Fruit fly (Drosophila melanogaster) whole organism, embryonic: ENCODE measurements around the gene Girdin.

Source experiments
- Abd-B ChIP-seq: fragments of 200-800 bp; sonication (Bioruptor generic); optimal IDR thresholded peaks from 2 replicates; lab custom pipeline; 2018; ENCODE audit warnings: missing biosample characterization, mild to moderate bottlenecking, missing genetic modification characterization, moderate library complexity
- BtbVII ChIP-seq: fragments of 200-800 bp; sonication (Bioruptor generic); optimal IDR thresholded peaks from 3 replicates; lab custom pipeline; 2017; ENCODE audit warnings: missing biosample characterization, mild to moderate bottlenecking, missing genetic modification characterization
- CG10654 ChIP-seq: fragments of 200-800 bp; sonication (Bioruptor generic); optimal IDR thresholded peaks from 2 replicates; lab custom pipeline; 2016; ENCODE audit warnings: missing biosample characterization, missing genetic modification characterization
- CG12219 ChIP-seq: fragments of 200-800 bp; sonication (Bioruptor generic); optimal IDR thresholded peaks from 3 replicates; lab custom pipeline; 2018; ENCODE audit warnings: missing biosample characterization, mild to moderate bottlenecking, missing genetic modification characterization
- CG12659 ChIP-seq: fragments of 200-800 bp; sonication (Bioruptor generic); optimal IDR thresholded peaks from 3 replicates; lab custom pipeline; 2017; ENCODE audit warnings: mild to moderate bottlenecking, missing biosample characterization, missing genetic modification reagents, missing genetic modification characterization
- CG15514 ChIP-seq: fragments of 200-800 bp; sonication (Bioruptor generic); optimal IDR thresholded peaks from 3 replicates; lab custom pipeline; 2017; ENCODE audit warnings: missing biosample characterization, missing genetic modification characterization, mild to moderate bottlenecking, moderate library complexity, missing genetic modification reagents
- CG17829 ChIP-seq: fragments of 200-800 bp; optimal IDR thresholded peaks from 2 replicates; lab custom pipeline; 2019; ENCODE audit warnings: missing biosample characterization, mild to moderate bottlenecking, missing genetic modification characterization, moderate library complexity
- CG18262 ChIP-seq: fragments of 200-800 bp; optimal IDR thresholded peaks from 3 replicates; lab custom pipeline; 2019; ENCODE audit warnings: missing biosample characterization, mild to moderate bottlenecking, missing genetic modification characterization, moderate library complexity
- CG2875 ChIP-seq: fragments of 200-800 bp; sonication (Bioruptor generic); optimal IDR thresholded peaks from 2 replicates; lab custom pipeline; 2017; ENCODE audit warnings: missing biosample characterization, mild to moderate bottlenecking, missing genetic modification characterization, missing genetic modification reagents
- CG31224 ChIP-seq: fragments of 200-800 bp; sonication (Bioruptor generic); IDR thresholded peaks from 2 replicates; pipeline ENCODE4 v1.3.6; 2022; ENCODE audit warnings: missing biosample characterization, missing genetic modification characterization
- CG34376 ChIP-seq: fragments of 200-800 bp; sonication (Bioruptor generic); optimal IDR thresholded peaks from 2 replicates; lab custom pipeline; 2018; ENCODE audit warnings: missing biosample characterization, mild to moderate bottlenecking, missing genetic modification characterization
- CG4854 ChIP-seq: fragments of 200-800 bp; sonication (Bioruptor generic); optimal IDR thresholded peaks from 2 replicates; lab custom pipeline; 2016; ENCODE audit warnings: missing biosample characterization, missing genetic modification characterization, inconsistent platforms
- CG6175 ChIP-seq: fragments of 200-800 bp; sonication (Bioruptor generic); IDR thresholded peaks from 3 replicates; pipeline ENCODE4 v1.3.6; 2022; ENCODE audit warnings: missing biosample characterization, missing genetic modification characterization
- CG7271 ChIP-seq: fragments of 200-800 bp; sonication (Bioruptor generic); optimal IDR thresholded peaks from 2 replicates; lab custom pipeline; 2018; ENCODE audit warnings: missing biosample characterization, mild to moderate bottlenecking, missing genetic modification characterization, moderate library complexity
- CG7357 ChIP-seq: fragments of 200-800 bp; sonication (Bioruptor generic); IDR thresholded peaks from 3 replicates; pipeline ENCODE4 v1.3.6; 2022; ENCODE audit warnings: missing biosample characterization, missing genetic modification characterization
- CG7372 ChIP-seq: fragments of 200-800 bp; sonication (Bioruptor generic); IDR thresholded peaks from 2 replicates; pipeline ENCODE4 v1.3.6; 2022; ENCODE audit warnings: missing biosample characterization, missing genetic modification characterization
- CG7786 ChIP-seq: fragments of 200-800 bp; sonication (Bioruptor generic); optimal IDR thresholded peaks from 2 replicates; lab custom pipeline; 2016; ENCODE audit warnings: missing biosample characterization, missing genetic modification characterization
- CG7987 ChIP-seq: fragments of 200-800 bp; sonication (Bioruptor generic); optimal IDR thresholded peaks from 2 replicates; lab custom pipeline; 2018; ENCODE audit warnings: missing biosample characterization, mild to moderate bottlenecking, missing genetic modification characterization, moderate library complexity
- CG8290 ChIP-seq, 3 experiments: fragments of 200-800 bp; sonication (Bioruptor generic); optimal IDR thresholded peaks; 2 replicates each; lab custom pipeline; 2016 to 2019; ENCODE audit warnings: missing biosample characterization in 3 of 3, missing genetic modification characterization in 3 of 3, mild to moderate bottlenecking in 2 of 3, moderate library complexity in 1 of 3
- CG8388 ChIP-seq: fragments of 200-800 bp; sonication (Bioruptor generic); optimal IDR thresholded peaks from 2 replicates; lab custom pipeline; 2019; ENCODE audit warnings: missing biosample characterization, mild to moderate bottlenecking, missing genetic modification characterization, moderate library complexity
- CrebB ChIP-seq: fragments of 200-800 bp; sonication (Bioruptor generic); optimal IDR thresholded peaks from 3 replicates; lab custom pipeline; 2018; ENCODE audit warnings: missing biosample characterization, mild to moderate bottlenecking, missing genetic modification characterization
- Dll ChIP-seq: fragments of 200-800 bp; sonication (Bioruptor generic); IDR thresholded peaks from 4 replicates; pipeline ENCODE4 v1.3.6; 2022; ENCODE audit warnings: missing biosample characterization, missing genetic modification characterization; ENCODE audit not compliant: partially characterized antibody
- Drgx ChIP-seq: fragments of 200-800 bp; sonication (Bioruptor generic); IDR thresholded peaks from 2 replicates; pipeline ENCODE4 v1.3.6; 2022; ENCODE audit warnings: missing biosample characterization, missing genetic modification characterization
- E2f2 ChIP-seq: fragments of 200-800 bp; sonication (Bioruptor generic); IDR thresholded peaks from 2 replicates; pipeline ENCODE4 v1.3.6; 2022; ENCODE audit warnings: missing biosample characterization, missing genetic modification characterization
- Fer2 ChIP-seq: fragments of 200-800 bp; sonication (Bioruptor generic); optimal IDR thresholded peaks from 2 replicates; lab custom pipeline; 2018; ENCODE audit warnings: missing biosample characterization, mild to moderate bottlenecking, missing genetic modification characterization, moderate library complexity
- HHEX ChIP-seq: fragments of 200-800 bp; sonication (Bioruptor generic); optimal IDR thresholded peaks from 3 replicates; lab custom pipeline; 2017; ENCODE audit warnings: missing biosample characterization, mild to moderate bottlenecking, missing genetic modification characterization, missing genetic modification reagents
- HLH3B ChIP-seq: fragments of 200-800 bp; sonication (Bioruptor generic); IDR thresholded peaks from 2 replicates; pipeline ENCODE4 v1.3.6; 2022; ENCODE audit warnings: missing biosample characterization, missing genetic modification characterization
- Hsf ChIP-seq: fragments of 200-800 bp; sonication (Bioruptor generic); optimal IDR thresholded peaks from 3 replicates; lab custom pipeline; 2016; ENCODE audit warnings: missing biosample characterization, missing genetic modification characterization
- Max ChIP-seq: fragments of 200-800 bp; sonication (Bioruptor generic); optimal IDR thresholded peaks from 2 replicates; lab custom pipeline; 2016; ENCODE audit warnings: missing biosample characterization, mild to moderate bottlenecking, missing genetic modification characterization
- Opbp ChIP-seq: fragments of 200-800 bp; sonication (Bioruptor generic); IDR thresholded peaks from 3 replicates; pipeline ENCODE4 v1.3.6; 2022; ENCODE audit warnings: missing biosample characterization, missing genetic modification characterization; ENCODE audit not compliant: partially characterized antibody
- Side ChIP-seq: fragments of 200-800 bp; sonication (Bioruptor generic); optimal IDR thresholded peaks from 2 replicates; lab custom pipeline; 2016; ENCODE audit warnings: missing biosample characterization, missing genetic modification characterization
- Taf1 ChIP-seq: fragments of 200-800 bp; sonication (Bioruptor generic); IDR thresholded peaks from 2 replicates; pipeline ENCODE4 v1.3.6; 2022; ENCODE audit warnings: missing biosample characterization, missing genetic modification characterization
- Xrp1 ChIP-seq: fragments of 200-800 bp; sonication (Bioruptor generic); IDR thresholded peaks from 2 replicates; pipeline ENCODE4 v1.3.6; 2022; ENCODE audit warnings: missing biosample characterization, missing genetic modification characterization
- crp ChIP-seq, 2 experiments: fragments of 200-800 bp; sonication (Bioruptor generic); optimal IDR thresholded peaks; 2 replicates in 1 of 2; 3 replicates in 1 of 2; lab custom pipeline; 2017; ENCODE audit warnings: missing biosample characterization in 2 of 2, missing genetic modification characterization in 2 of 2, mild to moderate bottlenecking in 1 of 2, moderate library complexity in 1 of 2
- emc ChIP-seq: fragments of 200-800 bp; sonication (Bioruptor generic); optimal IDR thresholded peaks from 2 replicates; lab custom pipeline; 2016; ENCODE audit warnings: missing biosample characterization, missing genetic modification characterization
- eyg ChIP-seq: fragments of 200-800 bp; sonication (Bioruptor generic); optimal IDR thresholded peaks from 3 replicates; lab custom pipeline; 2016; ENCODE audit warnings: missing biosample characterization, missing genetic modification characterization
- fu2 ChIP-seq: fragments of 200-800 bp; sonication (Bioruptor generic); optimal IDR thresholded peaks from 2 replicates; lab custom pipeline; 2016; ENCODE audit warnings: missing biosample characterization, missing genetic modification characterization
- gro ChIP-seq: fragments of 200-800 bp; sonication (Bioruptor generic); optimal IDR thresholded peaks from 2 replicates; lab custom pipeline; 2016; ENCODE audit warnings: missing biosample characterization, missing genetic modification characterization
- insv ChIP-seq, 2 experiments: fragments of 200-800 bp; sonication (Bioruptor generic); optimal IDR thresholded peaks; 3 replicates each; lab custom pipeline; 2016 to 2018; ENCODE audit warnings: missing biosample characterization in 2 of 2, missing genetic modification characterization in 2 of 2
- jigr1 ChIP-seq: fragments of 200-800 bp; sonication (Bioruptor generic); IDR thresholded peaks from 3 replicates; pipeline ENCODE4 v1.3.6; 2022; ENCODE audit warnings: missing biosample characterization, missing genetic modification characterization
- lab ChIP-seq: fragments of 200-800 bp; sonication (Bioruptor generic); optimal IDR thresholded peaks from 3 replicates; lab custom pipeline; 2017; ENCODE audit warnings: missing biosample characterization, missing genetic modification characterization, mild to moderate bottlenecking, moderate library complexity, missing genetic modification reagents
- nau ChIP-seq: fragments of 200-800 bp; sonication (Bioruptor generic); optimal IDR thresholded peaks from 3 replicates; lab custom pipeline; 2017; ENCODE audit warnings: missing biosample characterization, mild to moderate bottlenecking, missing genetic modification characterization, missing genetic modification reagents
- nerfin-1 ChIP-seq: fragments of 200-800 bp; sonication (Bioruptor generic); optimal IDR thresholded peaks from 3 replicates; lab custom pipeline; 2019; ENCODE audit warnings: missing biosample characterization, mild to moderate bottlenecking, missing genetic modification characterization, moderate library complexity
- seq ChIP-seq: fragments of 200-800 bp; sonication (Bioruptor generic); IDR thresholded peaks from 2 replicates; pipeline ENCODE4 v1.3.6; 2022; ENCODE audit warnings: missing biosample characterization, missing genetic modification characterization
- sisA ChIP-seq: fragments of 200-800 bp; sonication (Bioruptor generic); IDR thresholded peaks from 2 replicates; pipeline ENCODE4 v1.3.6; 2022; ENCODE audit warnings: missing biosample characterization, missing genetic modification characterization
- sna ChIP-seq: fragments of 200-800 bp; sonication (Bioruptor generic); IDR thresholded peaks from 2 replicates; pipeline ENCODE4 v1.3.6; 2022; ENCODE audit warnings: missing biosample characterization, missing genetic modification characterization; ENCODE audit not compliant: partially characterized antibody
- sqz ChIP-seq: fragments of 200-800 bp; sonication (Bioruptor generic); optimal IDR thresholded peaks from 3 replicates; lab custom pipeline; 2018; ENCODE audit warnings: missing biosample characterization, mild to moderate bottlenecking, missing genetic modification characterization
- usp ChIP-seq: fragments of >200 bp; optimal IDR thresholded peaks from 2 replicates; lab custom pipeline; 2017; ENCODE audit warnings: missing biosample characterization, missing genetic modification characterization
- z ChIP-seq: fragments of 200-800 bp; sonication (Bioruptor generic); IDR thresholded peaks from 3 replicates; pipeline ENCODE4 v1.3.6; 2022; ENCODE audit warnings: missing biosample characterization, missing genetic modification characterization
- zfh1 ChIP-seq: fragments of 200-800 bp; sonication (Bioruptor generic); IDR thresholded peaks from 3 replicates; pipeline ENCODE4 v1.3.6; 2022; ENCODE audit warnings: missing biosample characterization, missing genetic modification characterization

Girdin gene

DNA sequence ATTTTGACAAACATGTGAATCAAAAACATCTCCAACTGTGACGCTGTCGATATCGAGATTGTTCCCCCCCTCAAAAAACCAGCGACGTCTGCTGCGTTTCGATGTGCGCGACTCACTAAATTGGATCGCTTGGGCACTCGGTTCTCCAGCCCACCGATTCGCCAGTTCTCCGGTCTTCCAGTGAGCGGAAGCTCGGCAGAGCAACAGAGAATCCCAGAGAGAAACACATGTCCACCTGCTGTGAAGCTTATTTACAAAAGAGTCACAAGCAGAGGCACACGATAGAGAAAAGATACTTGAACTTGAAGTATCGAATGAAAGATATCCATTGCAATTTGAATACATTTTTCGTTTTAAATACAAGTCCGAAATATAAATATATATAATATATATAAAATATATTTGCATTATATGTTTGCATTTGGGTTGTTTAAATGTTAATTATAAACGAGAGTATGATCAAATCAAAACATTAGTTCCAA is 44.6 kb upstream of the Girdin start (continued):
- no peak for TF ChIP-seq CG12219 (GFP tag; lab: Kevin White, UChicago)
- TF ChIP-seq jigr1 (GFP tag; lab: Robert Waterston, UW): no peak
- no peak for TF ChIP-seq CG17829 (tag; lab: Kevin White, UChicago)
- TF ChIP-seq CG12659 (GFP tag; lab: Kevin White, UChicago): peak; percentile 2
- no peak for TF ChIP-seq Max (GFP tag; lab: Kevin White, UChicago)
- no peak for TF ChIP-seq fu2
- no peak for TF ChIP-seq usp (GFP tag; lab: Kevin White, UChicago)
- TF ChIP-seq CG8388 (GFP tag; lab: Kevin White, UChicago): no peak
- no peak for TF ChIP-seq CG4854
- TF ChIP-seq CrebB (tag; lab: Kevin White, UChicago): peak; percentile 5
- no peak for TF ChIP-seq sna (GFP tag; lab: Robert Waterston, UW)
- TF ChIP-seq crp (GFP tag; optimal IDR thresholded peaks at IDR 0.05; lab: Kevin White, UChicago): no peak
- no peak for TF ChIP-seq Abd-B (GFP tag; lab: Kevin White, UChicago)
- no peak for TF ChIP-seq insv (GFP tag; optimal IDR thresholded peaks at IDR 0.05; lab: Kevin White, UChicago)
- TF ChIP-seq nau (GFP tag; lab: Kevin White, UChicago): peak; percentile 9
- no peak for TF ChIP-seq Opbp (GFP tag; lab: Robert Waterston, UW)
- no peak for TF ChIP-seq zfh1
- TF ChIP-seq CG7372 (GFP tag; lab: Robert Waterston, UW): no peak
- TF ChIP-seq sqz: no peak
- TF ChIP-seq seq (GFP tag; lab: Robert Waterston, UW): no peak
- TF ChIP-seq CG31224 (GFP tag; lab: Robert Waterston, UW): no peak
- no peak for TF ChIP-seq Side (GFP tag; lab: Kevin White, UChicago)
- TF ChIP-seq E2f2: peak; percentile 29; the same call in 1 of the 2 replicates
- TF ChIP-seq Taf1 (GFP tag; lab: Robert Waterston, UW): no peak
- no peak for TF ChIP-seq CG8290 (GFP tag; optimal IDR thresholded peaks at IDR 0.05; lab: Kevin White, UChicago)
- TF ChIP-seq CG8290 (tag; optimal IDR thresholded peaks at IDR 0.05; lab: Kevin White, UChicago): peak in 1 of 2 experiments; percentile 29
- no peak for TF ChIP-seq Drgx (GFP tag; lab: Robert Waterston, UW)
- TF ChIP-seq HHEX (GFP tag; lab: Kevin White, UChicago): no peak
- TF ChIP-seq lab (GFP tag; lab: Kevin White, UChicago): peak; percentile 46
- peak; percentile 55 for TF ChIP-seq BtbVII (GFP tag; lab: Kevin White, UChicago)
- no peak for TF ChIP-seq Fer2 (tag; lab: Kevin White, UChicago)
- TF ChIP-seq CG34376 (GFP tag; lab: Kevin White, UChicago): peak; percentile 6
- no peak for TF ChIP-seq Dll
- TF ChIP-seq CG7987: peak; percentile 32
- TF ChIP-seq gro (GFP tag; lab: Kevin White, UChicago): no peak
- TF ChIP-seq HLH3B: no peak
- TF ChIP-seq CG15514 (GFP tag; lab: Kevin White, UChicago): peak; percentile 30
- no peak for TF ChIP-seq emc
- TF ChIP-seq CG7271: no peak
- no peak for TF ChIP-seq Hsf (GFP tag; lab: Kevin White, UChicago)
- no peak for TF ChIP-seq CG6175 (GFP tag; lab: Robert Waterston, UW)
- no peak for TF ChIP-seq Xrp1 (GFP tag; lab: Robert Waterston, UW)
- TF ChIP-seq nerfin-1: no peak
- no peak for TF ChIP-seq CG2875
- TF ChIP-seq sisA (GFP tag; lab: Robert Waterston, UW): no peak
- no peak for TF ChIP-seq eyg (GFP tag; lab: Kevin White, UChicago)
- TF ChIP-seq CG18262 (tag; lab: Kevin White, UChicago): peak; percentile 15
- TF ChIP-seq CG7786 (GFP tag; lab: Kevin White, UChicago): no peak
- no peak for TF ChIP-seq CG10654
- TF ChIP-seq z: 0 out of 3 replicates have a peak, but pooled peaks have one; percentile 51
- no peak for TF ChIP-seq CG7357 (GFP tag; lab: Robert Waterston, UW)
